Worm (Caenorhabditis elegans): Measurements from ENCODE around the gene T09B9.4.

T09B9.4 gene

DNA sequence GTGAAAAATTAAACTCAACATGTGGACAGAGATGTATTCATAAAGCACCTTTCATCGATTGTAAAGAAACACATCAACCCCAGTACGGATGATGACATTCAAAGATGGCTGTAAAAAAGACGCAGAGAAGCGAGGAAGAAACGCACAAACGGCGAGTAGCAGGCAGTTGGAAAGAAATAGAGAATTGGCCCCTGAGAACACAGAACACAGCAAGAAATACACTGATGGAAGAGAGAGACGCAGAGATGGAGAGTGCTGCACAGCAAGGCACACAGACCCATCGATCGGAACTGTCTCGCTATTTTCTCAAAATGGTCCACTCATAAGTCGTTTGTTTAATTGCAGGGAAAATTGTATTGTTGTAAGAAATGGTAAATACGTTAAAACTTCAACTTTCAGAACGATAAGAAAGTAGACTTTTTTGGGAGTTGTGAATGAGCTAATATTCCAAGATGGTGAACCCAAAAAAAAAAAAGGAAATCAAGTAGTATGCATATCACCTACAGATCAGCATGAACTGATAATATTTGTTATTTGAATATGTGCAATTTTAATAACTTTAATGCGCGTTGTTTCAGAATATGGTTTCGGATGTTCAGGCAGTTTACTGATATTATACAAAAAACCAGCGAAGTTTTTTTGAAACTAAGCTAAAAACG is 48.6 kb upstream of the T09B9.4 start:
- peak; percentile 71 for TF ChIP-seq jun-1 (tag; optimal IDR thresholded peaks at IDR 0.05)
- TF ChIP-seq nhr-12 (tag; optimal IDR thresholded peaks at IDR 0.05) = no peak
- peak; percentile 27 to 67 for TF ChIP-seq lsy-2 (tag; optimal IDR thresholded peaks at IDR 0.05)
- TF ChIP-seq pax-3 (tag; optimal IDR thresholded peaks at IDR 0.05) = no peak
- no peak for TF ChIP-seq unc-86 (tag; optimal IDR thresholded peaks at IDR 0.05)
- TF ChIP-seq nhr-76 (tag; optimal IDR thresholded peaks at IDR 0.05) = no peak
- peak; percentile 25; the same call in 1 of the 2 replicates for TF ChIP-seq nhr-19 (GFP tag; conservative IDR thresholded peaks at IDR 0.05)
- TF ChIP-seq ceh-82 (tag; optimal IDR thresholded peaks at IDR 0.05) = peak in 1 of 3 experiments; percentile 3
- peak; percentile 25 for TF ChIP-seq dsc-1 (tag; optimal IDR thresholded peaks at IDR 0.05)
- TF ChIP-seq lin-35 (GFP tag; optimal IDR thresholded peaks at IDR 0.05) = peak; percentile 36 to 60
- no peak for TF ChIP-seq nhr-237 (tag; optimal IDR thresholded peaks at IDR 0.05)
- TF ChIP-seq mep-1 (tag; optimal IDR thresholded peaks at IDR 0.05) = peak; percentile 62
- TF ChIP-seq tbx-2 (tag; optimal IDR thresholded peaks at IDR 0.05) = peak; percentile 45
- TF ChIP-seq ceh-90 (tag; optimal IDR thresholded peaks at IDR 0.05) = no peak
- TF ChIP-seq nhr-20 (tag; optimal IDR thresholded peaks at IDR 0.05) = peak; percentile 64
- no peak for TF ChIP-seq aha-1 (tag; optimal IDR thresholded peaks at IDR 0.05)
- TF ChIP-seq unc-62 (GFP tag; optimal IDR thresholded peaks at IDR 0.05) = no peak
- no peak for TF ChIP-seq nhr-84 (tag; optimal IDR thresholded peaks at IDR 0.05)
- no peak for TF ChIP-seq hpl-2 (GFP tag; optimal IDR thresholded peaks at IDR 0.05)
- TF ChIP-seq skn-1 (tag; optimal IDR thresholded peaks at IDR 0.05) = peak; percentile 90
- TF ChIP-seq Y116A8C.19 (tag; optimal IDR thresholded peaks at IDR 0.05; ENCODE audit: borderline replicate concordance) = no peak
- no peak for TF ChIP-seq vab-15 (tag; optimal IDR thresholded peaks at IDR 0.05)
- no peak for TF ChIP-seq unc-98 (GFP tag; IDR thresholded peaks at IDR 0.05)
- TF ChIP-seq lin-13 (GFP tag; optimal IDR thresholded peaks at IDR 0.05) = no peak
- peak; percentile 76 for TF ChIP-seq snu-23 (GFP tag; optimal IDR thresholded peaks at IDR 0.05)
- peak; percentile 0 to 22 for TF ChIP-seq egl-27 (tag; optimal IDR thresholded peaks at IDR 0.05)
- peak; percentile 55 for TF ChIP-seq lir-3 (tag; optimal IDR thresholded peaks at IDR 0.05; ENCODE audit: poor library complexity)
- no peak for TF ChIP-seq nhr-28 (tag; optimal IDR thresholded peaks at IDR 0.05)
- TF ChIP-seq C34B4.2 (tag; optimal IDR thresholded peaks at IDR 0.05) = no peak
- TF ChIP-seq xbp-1 (tag; optimal IDR thresholded peaks at IDR 0.05) = peak; percentile 54
- no peak for TF ChIP-seq fos-1 (tag; optimal IDR thresholded peaks at IDR 0.05)
- no peak for TF ChIP-seq grh-1 (GFP tag; IDR thresholded peaks at IDR 0.05)
- TF ChIP-seq blmp-1 (tag; optimal IDR thresholded peaks at IDR 0.05) = peak; percentile 56
- TF ChIP-seq irx-1 (tag; optimal IDR thresholded peaks at IDR 0.05) = no peak
- TF ChIP-seq rnt-1 (tag; optimal IDR thresholded peaks at IDR 0.05) = peak; percentile 60
- no peak for TF ChIP-seq nhr-77 (tag; optimal IDR thresholded peaks at IDR 0.05)
- TF ChIP-seq F16B12.6 (tag; optimal IDR thresholded peaks at IDR 0.05) = no peak
- TF ChIP-seq nhr-71 (tag; optimal IDR thresholded peaks at IDR 0.05) = peak; percentile 71
- TF ChIP-seq tlp-1 (tag; optimal IDR thresholded peaks at IDR 0.05) = no peak
- TF ChIP-seq dpl-1 (GFP tag; optimal IDR thresholded peaks at IDR 0.05) = peak in 1 of 3 experiments; percentile 5
- TF ChIP-seq swsn-7 (tag; optimal IDR thresholded peaks at IDR 0.05) = peak; percentile 50
- peak; percentile 31 for TF ChIP-seq C16A3.4 (tag; optimal IDR thresholded peaks at IDR 0.05)
- peak; percentile 36 for TF ChIP-seq elt-2 (tag; optimal IDR thresholded peaks at IDR 0.05)
- peak; percentile 89 for TF ChIP-seq lin-14 (GFP tag; optimal IDR thresholded peaks at IDR 0.05)
- peak; percentile 45 for TF ChIP-seq nhr-85 (tag)
- no peak for TF ChIP-seq fkh-8 (tag; optimal IDR thresholded peaks at IDR 0.05)
- TF ChIP-seq nhr-90 (tag; optimal IDR thresholded peaks at IDR 0.05; ENCODE audit: poor library complexity) = peak; percentile 33
- TF ChIP-seq ceh-88 (GFP tag; IDR thresholded peaks at IDR 0.05) = no peak
- peak in 1 of 2 experiments; percentile 51 for TF ChIP-seq efl-1 (optimal IDR thresholded peaks at IDR 0.05)
- TF ChIP-seq efl-1 (GFP tag; optimal IDR thresholded peaks at IDR 0.05 in 1 of 2) = peak in 1 of 2 experiments; percentile 47
- TF ChIP-seq nhr-47 (tag; optimal IDR thresholded peaks at IDR 0.05) = peak; percentile 29
- no peak for TF ChIP-seq alr-1 (tag; optimal IDR thresholded peaks at IDR 0.05; ENCODE audit: borderline replicate concordance)
- peak; percentile 10 for TF ChIP-seq unc-130 (tag; optimal IDR thresholded peaks at IDR 0.05)

Data from whole organism, L1 larva.